In genomic region chr3L:14453260-14453590, dm6 we compare ENCODE assay signal across 1 fruit fly cellular context.
TF ChIP-seq lines count a peak whose summit lies in the region.

No protein-coding gene starts in this region.

TF ChIP-seq in whole organism, prepupa, 60 proteins besides CTCF, POLR2A, EP300 and RAD21 (continued from another document):
- TF ChIP-seq Smox (GFP tag; optimal IDR thresholded peaks at IDR 0.05; lab: Kevin White, UChicago) = peak; percentile 68
- TF ChIP-seq CG8119 (GFP tag; IDR thresholded peaks at IDR 0.05; lab: Robert Waterston, UW) = no peak
- TF ChIP-seq net (GFP tag; optimal IDR thresholded peaks at IDR 0.05; lab: Kevin White, UChicago) = peak; percentile 35
- no peak for TF ChIP-seq CG6808 (GFP tag; optimal IDR thresholded peaks at IDR 0.05; lab: Kevin White, UChicago)
- peak; percentile 87 for TF ChIP-seq Eip78C (GFP tag; lab: Kevin White, UChicago)
- no peak for TF ChIP-seq CG6276 (GFP tag; optimal IDR thresholded peaks at IDR 0.05; lab: Kevin White, UChicago)
- TF ChIP-seq CG32006 (GFP tag; optimal IDR thresholded peaks at IDR 0.05; lab: Kevin White, UChicago) = no peak
- TF ChIP-seq CG3919 (GFP tag; optimal IDR thresholded peaks at IDR 0.05; lab: Kevin White, UChicago) = peak; percentile 24
- no peak for TF ChIP-seq spab (GFP tag; optimal IDR thresholded peaks at IDR 0.05; lab: Kevin White, UChicago)
- no peak for TF ChIP-seq CG11294 (GFP tag; IDR thresholded peaks at IDR 0.05; lab: Robert Waterston, UW)
- TF ChIP-seq CG3032 (tag; optimal IDR thresholded peaks at IDR 0.05; lab: Kevin White, UChicago) = no peak
- TF ChIP-seq CG8632 (GFP tag; optimal IDR thresholded peaks at IDR 0.05; lab: Kevin White, UChicago) = peak; percentile 19
- TF ChIP-seq Met (GFP tag; optimal IDR thresholded peaks at IDR 0.05; lab: Kevin White, UChicago) = peak; percentile 75
- no peak for TF ChIP-seq CG4318 (GFP tag; optimal IDR thresholded peaks at IDR 0.05; lab: Kevin White, UChicago)
- TF ChIP-seq Eip93F (GFP tag; optimal IDR thresholded peaks at IDR 0.05; lab: Kevin White, UChicago) = no peak
- TF ChIP-seq Eip75B (GFP tag; optimal IDR thresholded peaks at IDR 0.05; lab: Kevin White, UChicago) = peak; percentile 43
- no peak for TF ChIP-seq CG6854 (GFP tag; optimal IDR thresholded peaks at IDR 0.05; lab: Kevin White, UChicago)
- TF ChIP-seq eg (GFP tag; IDR thresholded peaks at IDR 0.05; lab: Robert Waterston, UW) = no peak
- no peak for TF ChIP-seq CG9139 (GFP tag; optimal IDR thresholded peaks at IDR 0.05; lab: Kevin White, UChicago)
- TF ChIP-seq Blimp-1 (GFP tag; optimal IDR thresholded peaks at IDR 0.05; lab: Kevin White, UChicago) = peak; percentile 78
- TF ChIP-seq CG1621 (tag; optimal IDR thresholded peaks at IDR 0.05; lab: Kevin White, UChicago) = no peak
- TF ChIP-seq fkh (GFP tag; optimal IDR thresholded peaks at IDR 0.05; lab: Kevin White, UChicago) = no peak
- TF ChIP-seq Sox102F (GFP tag; optimal IDR thresholded peaks at IDR 0.05; lab: Kevin White, UChicago) = peak; percentile 66
- TF ChIP-seq CG31627 (GFP tag; optimal IDR thresholded peaks at IDR 0.05; lab: Kevin White, UChicago) = peak; percentile 58
- TF ChIP-seq CG7368 (GFP tag; optimal IDR thresholded peaks at IDR 0.05; lab: Kevin White, UChicago) = peak; percentile 19
- peak; percentile 33 for TF ChIP-seq pdm3 (GFP tag; optimal IDR thresholded peaks at IDR 0.05; lab: Kevin White, UChicago)
- TF ChIP-seq achi (GFP tag; optimal IDR thresholded peaks at IDR 0.05; lab: Kevin White, UChicago) = peak; percentile 26
- TF ChIP-seq Gug (GFP tag; IDR thresholded peaks at IDR 0.05; lab: Robert Waterston, UW) = no peak
- TF ChIP-seq lz (GFP tag; optimal IDR thresholded peaks at IDR 0.05; lab: Kevin White, UChicago) = peak; percentile 65
- TF ChIP-seq acj6 (GFP tag; optimal IDR thresholded peaks at IDR 0.05; lab: Kevin White, UChicago) = peak; percentile 29
TF ChIP-seq in whole organism, prepupa: peak in this region for 27.
